Worm (Caenorhabditis elegans): ENCODE data around the gene mif-4.

The mif-4 gene

DNA sequence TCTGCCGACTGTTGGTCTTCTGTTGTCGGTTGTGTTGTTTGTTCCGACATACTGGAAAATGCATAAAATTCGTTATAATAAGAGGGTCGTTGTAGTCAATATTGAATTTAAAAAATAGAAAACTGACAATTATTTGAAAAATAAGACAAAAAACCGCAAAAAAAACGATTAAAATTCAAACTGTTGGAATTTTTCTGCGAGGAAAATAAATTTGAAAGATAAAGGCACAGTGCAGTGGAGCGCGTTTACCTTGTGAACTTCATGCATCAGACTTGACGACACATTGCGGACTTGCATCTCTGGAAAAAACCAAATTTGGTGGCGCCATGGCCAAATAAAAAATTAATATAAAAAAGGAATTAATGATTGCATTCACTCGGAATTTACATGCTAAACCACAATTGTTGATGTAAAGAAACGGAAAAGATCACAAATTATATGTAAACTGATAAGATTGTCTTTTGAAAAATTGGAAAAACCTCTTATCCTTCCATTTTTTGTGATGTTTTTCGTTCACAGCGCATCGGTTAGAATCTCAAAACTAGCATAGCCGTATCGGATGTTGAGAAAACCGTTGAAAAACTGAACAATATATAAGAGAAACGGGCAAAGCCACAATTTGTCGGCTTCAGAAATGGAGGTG is 40.8 kb upstream of the mif-4 start, which contains the start of the genes hrpf-2 and bli-6:
hrpf-2 (minus strand) TSS at position 51 of the 643 bp plus-strand sequence.
bli-6 (plus strand) TSS at position 593 of the 643 bp plus-strand sequence.
- TF ChIP-seq daf-16 (GFP tag; optimal IDR thresholded peaks at IDR 0.05) (no peak), daf-16 (tag; optimal IDR thresholded peaks at IDR 0.05) (peak; percentile 37), pqm-1 (tag; optimal IDR thresholded peaks at IDR 0.05) (no peak), lsy-2 (tag; optimal IDR thresholded peaks at IDR 0.05) (peak in 1 of 2 experiments; percentile 88), skn-1 (tag; optimal IDR thresholded peaks at IDR 0.05) (no peak), Y75B8A.6 (GFP tag; IDR thresholded peaks at IDR 0.05) (no peak), lin-38 (GFP tag; IDR thresholded peaks at IDR 0.05) (peak; percentile 95), zip-2 (tag; optimal IDR thresholded peaks at IDR 0.05) (no peak), D1046.2 (GFP tag; IDR thresholded peaks at IDR 0.05) (no peak), cey-2 (tag; optimal IDR thresholded peaks at IDR 0.05; ENCODE audit: borderline replicate concordance, insufficient read depth) (no peak), ztf-11 (tag; optimal IDR thresholded peaks at IDR 0.05) (no peak), spr-1 (tag; optimal IDR thresholded peaks at IDR 0.05) (no peak), pha-4 (GFP tag; IDR thresholded peaks at IDR 0.05) (no peak), pha-4 (tag; optimal IDR thresholded peaks at IDR 0.05) (peak; percentile 44), T26A8.4 (GFP tag; IDR thresholded peaks at IDR 0.05) (no peak), ceh-32 (tag; optimal IDR thresholded peaks at IDR 0.05; ENCODE audit: poor library complexity) (no peak), nhr-28 (tag; optimal IDR thresholded peaks at IDR 0.05) (peak; percentile 57), lim-7 (GFP tag; IDR thresholded peaks at IDR 0.05) (no peak), nhr-48 (tag; optimal IDR thresholded peaks at IDR 0.05) (peak; percentile 31), snpc-1.2 (GFP tag; IDR thresholded peaks at IDR 0.05) (peak; percentile 75), lin-13 (GFP tag; optimal IDR thresholded peaks at IDR 0.05) (peak; percentile 32), tag-97 (GFP tag; IDR thresholded peaks at IDR 0.05) (no peak), fkh-10 (GFP tag; optimal IDR thresholded peaks at IDR 0.05) (peak; percentile 54), nhr-10 (tag; optimal IDR thresholded peaks at IDR 0.05) (no peak), zag-1 (tag; optimal IDR thresholded peaks at IDR 0.05) (no peak), zfp-2 (tag; optimal IDR thresholded peaks at IDR 0.05) (peak; percentile 1), lin-15B (tag; optimal IDR thresholded peaks at IDR 0.05) (peak; percentile 17), Y105C5A.15 (GFP tag; IDR thresholded peaks at IDR 0.05) (no peak), rbr-2 (tag; optimal IDR thresholded peaks at IDR 0.05) (peak; percentile 70), ceh-20 (GFP tag; IDR thresholded peaks at IDR 0.05) (no peak), lin-29 (GFP tag; IDR thresholded peaks at IDR 0.05) (0 out of 2 replicates have a peak, but pooled peaks have one; percentile 20), hmg-1.1 (GFP tag; IDR thresholded peaks at IDR 0.05) (peak; percentile 40; the same call in 1 of the 2 replicates), dpl-1 (GFP tag; optimal IDR thresholded peaks at IDR 0.05) (peak; percentile 82), hlh-11 (tag; optimal IDR thresholded peaks at IDR 0.05) (peak; percentile 69), nhr-25 (tag; optimal IDR thresholded peaks at IDR 0.05; ENCODE audit: borderline replicate concordance, insufficient read depth) (peak; percentile 24), mxl-3 (GFP tag; optimal IDR thresholded peaks at IDR 0.05) (no peak), duxl-1 (tag; optimal IDR thresholded peaks at IDR 0.05; ENCODE audit: poor library complexity) (no peak), nhr-6 (tag; optimal IDR thresholded peaks at IDR 0.05) (peak; percentile 60), aha-1 (tag) (peak; percentile 43), arid-1 (GFP tag; conservative IDR thresholded peaks at IDR 0.05) (0 out of 2 replicates have a peak, but pooled peaks have one; percentile 13), F44E2.7 (GFP tag; IDR thresholded peaks at IDR 0.05) (no peak), nhr-111 (GFP tag; optimal IDR thresholded peaks at IDR 0.05) (no peak), sdz-12 (GFP tag; optimal IDR thresholded peaks at IDR 0.05) (no peak), nhr-77 (tag; optimal IDR thresholded peaks at IDR 0.05) (peak; percentile 51), mep-1 (tag; optimal IDR thresholded peaks at IDR 0.05) (peak; percentile 62), nhr-102 (tag; optimal IDR thresholded peaks at IDR 0.05) (peak; percentile 17), hlh-30 (tag; optimal IDR thresholded peaks at IDR 0.05; ENCODE audit: insufficient read depth) (peak; percentile 28), mes-2 (tag; optimal IDR thresholded peaks at IDR 0.05; ENCODE audit: poor library complexity, severe bottlenecking) (peak; percentile 81)
